Worm (Caenorhabditis elegans) whole organism, early embryonic: ENCODE measurements around the gene daf-4.

Experiments
- B0310.2 ChIP-seq: sonication (generic microtip); optimal IDR thresholded peaks from 2 replicates; lab custom pipeline; 2016; ENCODE audit warnings: mild to moderate bottlenecking, missing genetic modification characterization, missing compliant biosample characterization
- F13C5.2 ChIP-seq: sonication (generic microtip); optimal IDR thresholded peaks from 2 replicates; lab custom pipeline; 2017; ENCODE audit warnings: mild to moderate bottlenecking, missing genetic modification characterization, inconsistent platforms, missing compliant biosample characterization
- aly-1 ChIP-seq: sonication (generic microtip); optimal IDR thresholded peaks from 2 replicates; lab custom pipeline; 2016; ENCODE audit warnings: missing genetic modification characterization, missing compliant biosample characterization
- ama-1 ChIP-seq: fragments of 150-350 bp; optimal IDR thresholded peaks from 2 replicates; lab custom pipeline; 2014
- ceh-13 ChIP-seq: fragments of 200-800 bp; sonication (Bioruptor generic); optimal IDR thresholded peaks from 2 replicates; lab custom pipeline; 2018; ENCODE audit warnings: mild to moderate bottlenecking, missing genetic modification characterization, missing compliant biosample characterization
- ceh-36 ChIP-seq: sonication (generic microtip); optimal IDR thresholded peaks from 2 replicates; lab custom pipeline; 2016; ENCODE audit warnings: missing genetic modification characterization, inconsistent platforms, missing compliant biosample characterization
- ets-7 ChIP-seq: sonication (generic microtip); optimal IDR thresholded peaks from 2 replicates; lab custom pipeline; 2016; ENCODE audit warnings: missing genotype, missing genetic modification characterization, missing compliant biosample characterization
- flt-1 ChIP-seq: fragments of 200-800 bp; sonication (Bioruptor generic); IDR thresholded peaks from 2 replicates; pipeline ENCODE4 v1.3.6; 2022; ENCODE audit warnings: missing genetic modification characterization, missing compliant biosample characterization
- hmbx-1 ChIP-seq: sonication (generic microtip); optimal IDR thresholded peaks from 2 replicates; lab custom pipeline; 2016; ENCODE audit warnings: mild to moderate bottlenecking, missing genetic modification characterization, missing compliant biosample characterization
- hmg-4 ChIP-seq: fragments of 200-800 bp; sonication (Bioruptor generic); optimal IDR thresholded peaks from 2 replicates; lab custom pipeline; 2018; ENCODE audit warnings: mild to moderate bottlenecking, missing genetic modification characterization, missing compliant biosample characterization
- hnd-1 ChIP-seq: sonication (generic microtip); optimal IDR thresholded peaks from 2 replicates; lab custom pipeline; 2016; ENCODE audit warnings: missing genetic modification characterization, missing compliant biosample characterization
- pes-1 ChIP-seq: fragments of 200-800 bp; sonication (Bioruptor generic); IDR thresholded peaks from 2 replicates; pipeline ENCODE4 v1.3.6; 2022; ENCODE audit warnings: missing genetic modification reagents, missing genetic modification characterization, missing compliant biosample characterization
- scrt-1 ChIP-seq: fragments of 200-800 bp; sonication (Bioruptor generic); IDR thresholded peaks from 2 replicates; pipeline ENCODE4 v1.3.6; 2022; ENCODE audit warnings: missing genetic modification characterization, missing compliant biosample characterization
- sea-1 ChIP-seq: fragments of 200-800 bp; sonication (Bioruptor generic); conservative IDR thresholded peaks from 2 replicates; pipeline ENCODE4 v1.3.6; 2022; ENCODE audit warnings: missing genetic modification characterization, missing compliant biosample characterization
- tbx-11 ChIP-seq: fragments of 200-800 bp; sonication (Bioruptor generic); IDR thresholded peaks from 2 replicates; pipeline ENCODE4 v1.3.6; 2022; ENCODE audit warnings: missing genetic modification characterization, missing compliant biosample characterization
- tbx-37 ChIP-seq: fragments of 200-800 bp; sonication (Bioruptor generic); conservative IDR thresholded peaks from 2 replicates; pipeline ENCODE4 v1.3.6; 2022; ENCODE audit warnings: missing genetic modification reagents, missing genetic modification characterization, missing compliant biosample characterization
- tra-4 ChIP-seq: sonication (generic microtip); optimal IDR thresholded peaks from 2 replicates; lab custom pipeline; 2017; ENCODE audit warnings: missing genetic modification characterization, missing compliant biosample characterization

daf-4 gene

ce11 chrIII:5665710-5666109 is 40.8 kb downstream of the daf-4 start:
- TF ChIP-seq ceh-36 (no peak), F13C5.2 (tag; lab: Kevin White, UChicago) (no peak), tbx-11 (GFP tag; lab: Robert Waterston, UW) (no peak), ama-1 (lab: Kevin White, UChicago) (no peak)

- TF ChIP-seq hmg-4 (GFP tag; lab: Kevin White, UChicago) (peak; percentile 1), hnd-1 (no peak), tbx-11 (GFP tag; lab: Robert Waterston, UW) (0 out of 2 replicates have a peak, but pooled peaks have one; percentile 13)
Observed at ce11 chrIII:5667952-5668489, 43.1 kb downstream of the daf-4 start.

- no peak for TF ChIP-seq ceh-13
Observed at ce11 chrIII:5674196-5674595, 49.3 kb downstream of the daf-4 start.

ce11 chrIII:5675384-5675984 is 50.5 kb downstream of the daf-4 start:
- TF ChIP-seq ets-7 (tag; lab: Kevin White, UChicago): no peak
- TF ChIP-seq pes-1 (GFP tag; lab: Robert Waterston, UW): no peak
- no peak for TF ChIP-seq flt-1 (GFP tag; lab: Robert Waterston, UW)
- TF ChIP-seq hmg-4 (GFP tag; lab: Kevin White, UChicago): no peak
- no peak for TF ChIP-seq ceh-13
- peak; percentile 45 for TF ChIP-seq aly-1
- no peak for TF ChIP-seq tra-4
- TF ChIP-seq F13C5.2 (tag; lab: Kevin White, UChicago): no peak
- TF ChIP-seq ama-1 (lab: Kevin White, UChicago): no peak
- no peak for TF ChIP-seq hnd-1
- 0 out of 2 replicates have a peak, but pooled peaks have one; percentile 19 for TF ChIP-seq scrt-1 (GFP tag; lab: Robert Waterston, UW)
- TF ChIP-seq ceh-36: no peak
- TF ChIP-seq hmbx-1 (tag; lab: Kevin White, UChicago): no peak
- TF ChIP-seq sea-1: no peak

- TF ChIP-seq scrt-1 (GFP tag; lab: Robert Waterston, UW) (no peak), hmbx-1 (tag; lab: Kevin White, UChicago) (no peak), hmg-4 (GFP tag; lab: Kevin White, UChicago) (no peak), ama-1 (lab: Kevin White, UChicago) (no peak), ets-7 (tag; lab: Kevin White, UChicago) (no peak), B0310.2 (tag; lab: Kevin White, UChicago) (no peak), ceh-36 (no peak), flt-1 (GFP tag; lab: Robert Waterston, UW) (no peak), pes-1 (GFP tag; lab: Robert Waterston, UW) (no peak), aly-1 (no peak), tbx-37 (GFP tag; lab: Robert Waterston, UW) (no peak), tra-4 (no peak), F13C5.2 (tag; lab: Kevin White, UChicago) (no peak), sea-1 (no peak), tbx-11 (GFP tag; lab: Robert Waterston, UW) (no peak), ceh-13 (no peak), hnd-1 (no peak)
Observed at ce11 chrIII:5677790-5678189, 52.9 kb downstream of the daf-4 start, which contains the start of gene F54E7.9. F54E7.9 (minus strand) TSS chrIII:5677890.

ce11 chrIII:5678935-5679334 is 54.0 kb downstream of the daf-4 start, which contains the start of the genes ska-3 and rps-12:
ska-3 (minus strand) TSS chrIII:5679005.
rps-12 (plus strand) TSS chrIII:5679298.
- TF ChIP-seq B0310.2 (tag; lab: Kevin White, UChicago) (peak; percentile 15), F13C5.2 (tag; lab: Kevin White, UChicago) (peak; percentile 95), tbx-37 (GFP tag; lab: Robert Waterston, UW) (peak; percentile 49; the same call in 1 of the 2 replicates), pes-1 (GFP tag; lab: Robert Waterston, UW) (peak; percentile 72), flt-1 (GFP tag; lab: Robert Waterston, UW) (peak; percentile 69), scrt-1 (GFP tag; lab: Robert Waterston, UW) (no peak), tbx-11 (GFP tag; lab: Robert Waterston, UW) (0 out of 2 replicates have a peak, but pooled peaks have one; percentile 17), hnd-1 (peak; percentile 8), hmg-4 (GFP tag; lab: Kevin White, UChicago) (peak; percentile 70), ama-1 (lab: Kevin White, UChicago) (no peak)

ce11 chrIII:5680141-5680540 is 55.2 kb downstream of the daf-4 start, which contains the start of gene pst-2:
pst-2 (plus strand) TSS chrIII:5680433.
- TF ChIP-seq tbx-37 (GFP tag; lab: Robert Waterston, UW): no peak
- TF ChIP-seq F13C5.2 (tag; lab: Kevin White, UChicago): no peak
- TF ChIP-seq ceh-13: no peak
- no peak for TF ChIP-seq tbx-11 (GFP tag; lab: Robert Waterston, UW)
- TF ChIP-seq ceh-36: no peak
- no peak for TF ChIP-seq flt-1 (GFP tag; lab: Robert Waterston, UW)
- no peak for TF ChIP-seq pes-1 (GFP tag; lab: Robert Waterston, UW)
- no peak for TF ChIP-seq B0310.2 (tag; lab: Kevin White, UChicago)
- no peak for TF ChIP-seq sea-1
- no peak for TF ChIP-seq aly-1
- TF ChIP-seq hmbx-1 (tag; lab: Kevin White, UChicago): no peak
- TF ChIP-seq ama-1 (lab: Kevin White, UChicago): no peak
- no peak for TF ChIP-seq tra-4
- TF ChIP-seq hmg-4 (GFP tag; lab: Kevin White, UChicago): no peak
- TF ChIP-seq ets-7 (tag; lab: Kevin White, UChicago): no peak
- TF ChIP-seq scrt-1 (GFP tag; lab: Robert Waterston, UW): no peak
- TF ChIP-seq hnd-1: no peak
